Worm (Caenorhabditis elegans): ENCODE data around the gene his-60.

DNA sequence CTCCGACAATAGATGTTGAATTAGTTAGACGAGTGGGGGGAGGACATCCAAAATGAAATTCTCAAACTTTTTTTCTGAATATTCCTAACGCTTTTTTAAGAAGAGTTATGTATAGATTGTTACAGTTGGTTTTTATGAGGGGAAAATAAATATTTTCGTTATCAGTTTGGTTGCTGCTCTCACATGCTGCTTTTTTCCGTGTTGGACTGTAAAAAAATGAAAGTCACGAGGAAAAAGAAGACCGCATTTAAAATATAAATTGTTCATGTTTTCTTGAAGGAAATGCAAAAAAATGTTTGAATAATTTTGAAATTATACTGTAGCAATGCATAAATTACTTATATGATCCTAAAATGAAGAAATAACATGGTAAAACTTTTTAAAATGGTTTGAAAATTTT, 33.0 kb upstream of the his-60 start:
- TF ChIP-seq lin-39 (tag; optimal IDR thresholded peaks at IDR 0.05) (no peak), snpc-4 (tag; optimal IDR thresholded peaks at IDR 0.05) (no peak), ZK546.5 (tag; optimal IDR thresholded peaks at IDR 0.05) (no peak), nhr-77 (tag; optimal IDR thresholded peaks at IDR 0.05) (no peak), fkh-10 (GFP tag; optimal IDR thresholded peaks at IDR 0.05) (no peak), ceh-9 (tag; optimal IDR thresholded peaks at IDR 0.05) (no peak), nfya-1 (tag; optimal IDR thresholded peaks at IDR 0.05; ENCODE audit: insufficient read depth) (no peak), aly-2 (tag; optimal IDR thresholded peaks at IDR 0.05) (no peak), nhr-76 (tag; optimal IDR thresholded peaks at IDR 0.05) (no peak), unc-62 (GFP tag; optimal IDR thresholded peaks at IDR 0.05) (no peak), ztf-4 (tag; optimal IDR thresholded peaks at IDR 0.05) (no peak), mdl-1 (tag; optimal IDR thresholded peaks at IDR 0.05) (no peak), ztf-11 (tag; optimal IDR thresholded peaks at IDR 0.05) (no peak), nhr-12 (tag; optimal IDR thresholded peaks at IDR 0.05) (no peak)

Measured in whole organism, L3 larva.